Worm (Caenorhabditis elegans) whole organism, midembryonic: Measurements from ENCODE around the gene pdfr-1.
A peak's percentile ranks its signal among the peaks of the same experiment; 100 is the strongest.

Source experiments
- T22C8.4 ChIP-seq: fragments of 200-800 bp; sonication (Bioruptor generic); IDR thresholded peaks from 2 replicates; pipeline ENCODE4 v1.3.6; 2022; ENCODE audit warnings: missing genetic modification characterization, missing compliant biosample characterization
- cog-1 ChIP-seq: sonication (generic microtip); optimal IDR thresholded peaks from 2 replicates; lab custom pipeline; 2016; ENCODE audit warnings: missing genetic modification characterization, missing compliant biosample characterization
- flt-1 ChIP-seq: fragments of 200-800 bp; sonication (Bioruptor generic); IDR thresholded peaks from 2 replicates; pipeline ENCODE4 v1.3.6; 2022; ENCODE audit warnings: missing genetic modification characterization, missing compliant biosample characterization
- klf-2 ChIP-seq: fragments of 200-800 bp; sonication (Bioruptor generic); conservative IDR thresholded peaks from 2 replicates; pipeline ENCODE4 v1.3.6; 2022; ENCODE audit warnings: missing genetic modification reagents, missing genetic modification characterization, missing compliant biosample characterization
- med-1 ChIP-seq: sonication (generic microtip); optimal IDR thresholded peaks from 2 replicates; lab custom pipeline; 2017; ENCODE audit warnings: missing genetic modification characterization, mild to moderate bottlenecking, missing compliant biosample characterization, antibody characterized with exemption, missing genetic modification reagents; ENCODE audit not compliant: insufficient read depth
- ref-1 ChIP-seq: fragments of 200-800 bp; sonication (Bioruptor generic); conservative IDR thresholded peaks from 2 replicates; pipeline ENCODE4 v1.3.6; 2022; ENCODE audit warnings: missing genetic modification reagents, missing genetic modification characterization, missing compliant biosample characterization
- tab-1 ChIP-seq: fragments of 200-800 bp; sonication (Bioruptor generic); IDR thresholded peaks from 2 replicates; pipeline ENCODE4 v1.3.6; 2022; ENCODE audit warnings: missing genetic modification characterization, missing compliant biosample characterization
- ztf-23 ChIP-seq: fragments of 200-800 bp; sonication (Bioruptor generic); IDR thresholded peaks from 2 replicates; pipeline ENCODE4 v1.3.6; 2022; ENCODE audit warnings: missing genetic modification reagents, missing genetic modification characterization, missing compliant biosample characterization
- ztf-29 ChIP-seq: fragments of 200-800 bp; sonication (Bioruptor generic); IDR thresholded peaks from 2 replicates; pipeline ENCODE4 v1.3.6; 2022; ENCODE audit warnings: missing genetic modification reagents, missing genetic modification characterization, missing compliant biosample characterization

The pdfr-1 gene

ce11 chrIII:6615064-6615463 lies 36.8 kb downstream of the pdfr-1 start, which contains the start of gene cmtr-2:
Gene cmtr-2 (plus strand): TSS chrIII:6615414.
- no peak for TF ChIP-seq flt-1 (GFP tag; lab: Robert Waterston, UW)
- TF ChIP-seq T22C8.4 (GFP tag; lab: Robert Waterston, UW) = no peak
- no peak for TF ChIP-seq tab-1 (GFP tag; lab: Robert Waterston, UW)
- TF ChIP-seq ref-1 (GFP tag; lab: Robert Waterston, UW) = no peak
- TF ChIP-seq ztf-23 (GFP tag; lab: Robert Waterston, UW) = no peak
- no peak for TF ChIP-seq cog-1 (tag; lab: Kevin White, UChicago)

- TF ChIP-seq tab-1 (GFP tag; lab: Robert Waterston, UW) (no peak), flt-1 (GFP tag; lab: Robert Waterston, UW) (no peak), ref-1 (GFP tag; lab: Robert Waterston, UW) (no peak), klf-2 (GFP tag; lab: Robert Waterston, UW) (no peak), T22C8.4 (GFP tag; lab: Robert Waterston, UW) (no peak), ztf-23 (GFP tag; lab: Robert Waterston, UW) (no peak), ztf-29 (GFP tag; lab: Robert Waterston, UW) (no peak), cog-1 (tag; lab: Kevin White, UChicago) (no peak), med-1 (no peak)
These were observed 39.6 kb downstream of the pdfr-1 start, which contains the start of gene ctsa-4.2 for ce11 chrIII:6612282-6612681. Gene ctsa-4.2 (plus strand): TSS chrIII:6612528.

- TF ChIP-seq ref-1 (GFP tag; lab: Robert Waterston, UW) = no peak
These were observed 41.4 kb downstream of the pdfr-1 start, which contains the start of gene srh-40 for ce11 chrIII:6610522-6610921. Gene srh-40 (plus strand): TSS chrIII:6610822.

- TF ChIP-seq tab-1 (GFP tag; lab: Robert Waterston, UW) (no peak), cog-1 (tag; lab: Kevin White, UChicago) (no peak), ztf-29 (GFP tag; lab: Robert Waterston, UW) (no peak), med-1 (no peak), flt-1 (GFP tag; lab: Robert Waterston, UW) (no peak), ref-1 (GFP tag; lab: Robert Waterston, UW) (no peak), T22C8.4 (GFP tag; lab: Robert Waterston, UW) (no peak), ztf-23 (GFP tag; lab: Robert Waterston, UW) (no peak), klf-2 (GFP tag; lab: Robert Waterston, UW) (no peak)
These were observed 43.7 kb downstream of the pdfr-1 start, which contains the start of the genes mdh-2 and F20H11.4 for ce11 chrIII:6608101-6608672. Gene mdh-2 (minus strand): TSS chrIII:6608106. Gene F20H11.4 (plus strand): TSS chrIII:6608622.

- TF ChIP-seq med-1 (no peak), cog-1 (tag; lab: Kevin White, UChicago) (no peak), klf-2 (GFP tag; lab: Robert Waterston, UW) (no peak), ref-1 (GFP tag; lab: Robert Waterston, UW) (no peak), tab-1 (GFP tag; lab: Robert Waterston, UW) (no peak)
These were observed 44.2 kb downstream of the pdfr-1 start for ce11 chrIII:6607646-6608045.

ce11 chrIII:6607067-6607466 lies 44.8 kb downstream of the pdfr-1 start:
- TF ChIP-seq T22C8.4 (GFP tag; lab: Robert Waterston, UW) = no peak
- TF ChIP-seq ztf-23 (GFP tag; lab: Robert Waterston, UW) = no peak
- TF ChIP-seq flt-1 (GFP tag; lab: Robert Waterston, UW) = no peak
- TF ChIP-seq cog-1 (tag; lab: Kevin White, UChicago) = no peak
- TF ChIP-seq ztf-29 (GFP tag; lab: Robert Waterston, UW) = no peak
- TF ChIP-seq klf-2 (GFP tag; lab: Robert Waterston, UW) = no peak
- no peak for TF ChIP-seq med-1
- no peak for TF ChIP-seq ref-1 (GFP tag; lab: Robert Waterston, UW)
- TF ChIP-seq tab-1 (GFP tag; lab: Robert Waterston, UW) = no peak

- TF ChIP-seq ztf-23 (GFP tag; lab: Robert Waterston, UW) = no peak
- TF ChIP-seq klf-2 (GFP tag; lab: Robert Waterston, UW) = no peak
- no peak for TF ChIP-seq T22C8.4 (GFP tag; lab: Robert Waterston, UW)
- no peak for TF ChIP-seq tab-1 (GFP tag; lab: Robert Waterston, UW)
- TF ChIP-seq cog-1 (tag; lab: Kevin White, UChicago) = no peak
- TF ChIP-seq ref-1 (GFP tag; lab: Robert Waterston, UW) = no peak
- TF ChIP-seq med-1 = no peak
These were observed 45.2 kb downstream of the pdfr-1 start for ce11 chrIII:6606641-6607040.

- TF ChIP-seq cog-1 (tag; lab: Kevin White, UChicago) (no peak), ztf-23 (GFP tag; lab: Robert Waterston, UW) (0 out of 2 replicates have a peak, but pooled peaks have one; percentile 25), ref-1 (GFP tag; lab: Robert Waterston, UW) (no peak)
These were observed 45.8 kb downstream of the pdfr-1 start for ce11 chrIII:6606022-6606467.

ce11 chrIII:6605442-6605992 lies 46.4 kb downstream of the pdfr-1 start:
- TF ChIP-seq tab-1 (GFP tag; lab: Robert Waterston, UW) = no peak
- no peak for TF ChIP-seq ztf-23 (GFP tag; lab: Robert Waterston, UW)
- no peak for TF ChIP-seq flt-1 (GFP tag; lab: Robert Waterston, UW)
- no peak for TF ChIP-seq T22C8.4 (GFP tag; lab: Robert Waterston, UW)
- no peak for TF ChIP-seq cog-1 (tag; lab: Kevin White, UChicago)
- no peak for TF ChIP-seq klf-2 (GFP tag; lab: Robert Waterston, UW)
- no peak for TF ChIP-seq ztf-29 (GFP tag; lab: Robert Waterston, UW)
- TF ChIP-seq med-1 = no peak
- TF ChIP-seq ref-1 (GFP tag; lab: Robert Waterston, UW) = no peak
